Worm (Caenorhabditis elegans) whole organism, late embryonic: ENCODE measurements around the gene taf-12.
A peak's percentile ranks its signal among the peaks of the same experiment; 100 is the strongest.

Experiments used
- C08G9.2 ChIP-seq: sonication (generic microtip); optimal IDR thresholded peaks from 2 replicates; lab custom pipeline; 2016; ENCODE audit warnings: mild to moderate bottlenecking, missing genetic modification characterization, moderate library complexity, missing compliant biosample characterization
- F13H6.1 ChIP-seq: sonication (generic microtip); optimal IDR thresholded peaks from 2 replicates; lab custom pipeline; 2016; ENCODE audit warnings: missing genetic modification characterization, missing compliant biosample characterization
- K02D7.2 ChIP-seq: sonication (generic microtip); optimal IDR thresholded peaks from 2 replicates; lab custom pipeline; 2017; ENCODE audit warnings: mild to moderate bottlenecking, missing genetic modification characterization, missing compliant biosample characterization
- K09A11.1 ChIP-seq: sonication (generic microtip); optimal IDR thresholded peaks from 2 replicates; lab custom pipeline; 2017; ENCODE audit warnings: antibody characterized with exemption, mild to moderate bottlenecking, missing genetic modification characterization, missing compliant biosample characterization; ENCODE audit not compliant: insufficient read depth
- Y22D7AL.16 ChIP-seq: sonication (generic microtip); optimal IDR thresholded peaks from 2 replicates; lab custom pipeline; 2016; ENCODE audit warnings: missing genetic modification characterization, missing compliant biosample characterization
- ahr-1 ChIP-seq: sonication (generic microtip); optimal IDR thresholded peaks from 2 replicates; lab custom pipeline; 2016; ENCODE audit warnings: missing genetic modification characterization, missing compliant biosample characterization
- ceh-14 ChIP-seq: sonication (generic microtip); optimal IDR thresholded peaks from 2 replicates; lab custom pipeline; 2016; ENCODE audit warnings: missing genotype, missing genetic modification characterization, missing compliant biosample characterization
- ceh-18 ChIP-seq: sonication (generic microtip); optimal IDR thresholded peaks from 2 replicates; lab custom pipeline; 2016; ENCODE audit warnings: missing genetic modification characterization, missing compliant biosample characterization
- ceh-19 ChIP-seq: fragments of 200-800 bp; sonication (Bioruptor generic); optimal IDR thresholded peaks from 2 replicates; lab custom pipeline; 2018; ENCODE audit warnings: mild to moderate bottlenecking, missing genetic modification characterization, missing compliant biosample characterization
- ceh-2 ChIP-seq: sonication (generic microtip); optimal IDR thresholded peaks from 2 replicates; lab custom pipeline; 2016; ENCODE audit warnings: missing genotype, missing genetic modification characterization, missing compliant biosample characterization
- ceh-22 ChIP-seq: sonication (generic microtip); optimal IDR thresholded peaks from 2 replicates; lab custom pipeline; 2017; ENCODE audit warnings: missing biosample characterization, missing genetic modification characterization
- ceh-24 ChIP-seq: sonication (generic microtip); optimal IDR thresholded peaks from 2 replicates; lab custom pipeline; 2016; ENCODE audit warnings: mild to moderate bottlenecking, missing genetic modification characterization, missing compliant biosample characterization
- ceh-30 ChIP-seq: fragments of 150-350 bp; optimal IDR thresholded peaks from 2 replicates; lab custom pipeline; 2014; ENCODE audit warnings: missing biosample characterization, missing genetic modification characterization
- ceh-31 ChIP-seq: sonication (generic microtip); optimal IDR thresholded peaks from 2 replicates; lab custom pipeline; 2016; ENCODE audit warnings: missing genetic modification characterization, missing compliant biosample characterization
- ceh-34 ChIP-seq: sonication (generic microtip); optimal IDR thresholded peaks from 2 replicates; lab custom pipeline; 2016; ENCODE audit warnings: mild to moderate bottlenecking, missing genetic modification characterization, missing compliant biosample characterization
- ceh-45 ChIP-seq: fragments of 200-800 bp; sonication (Bioruptor generic); IDR thresholded peaks from 2 replicates; pipeline ENCODE4 v1.3.6; 2022; ENCODE audit warnings: missing genetic modification reagents, missing genetic modification characterization, missing compliant biosample characterization
- ceh-48 ChIP-seq: sonication (generic microtip); optimal IDR thresholded peaks from 2 replicates; lab custom pipeline; 2016; ENCODE audit warnings: missing genetic modification characterization, inconsistent platforms, missing compliant biosample characterization
- ceh-6 ChIP-seq: fragments of 200-800 bp; sonication (Bioruptor generic); optimal IDR thresholded peaks from 2 replicates; lab custom pipeline; 2018; ENCODE audit warnings: mild to moderate bottlenecking, missing genetic modification characterization, missing compliant biosample characterization
- ceh-9 ChIP-seq: sonication (generic microtip); optimal IDR thresholded peaks from 2 replicates; lab custom pipeline; 2016; ENCODE audit warnings: mild to moderate bottlenecking, missing genetic modification characterization, inconsistent platforms, missing compliant biosample characterization
- che-1 ChIP-seq: sonication (generic microtip); optimal IDR thresholded peaks from 2 replicates; lab custom pipeline; 2016; ENCODE audit warnings: mild to moderate bottlenecking, missing genetic modification characterization, missing compliant biosample characterization
- dmd-4 ChIP-seq: sonication (generic microtip); optimal IDR thresholded peaks from 2 replicates; lab custom pipeline; 2016; ENCODE audit warnings: borderline replicate concordance, missing genetic modification characterization, missing compliant biosample characterization
- elt-2 ChIP-seq: sonication (generic microtip); optimal IDR thresholded peaks from 2 replicates; lab custom pipeline; 2016; ENCODE audit warnings: missing genetic modification reagents, missing genetic modification characterization, missing compliant biosample characterization
- elt-4 ChIP-seq: sonication (generic microtip); optimal IDR thresholded peaks from 2 replicates; lab custom pipeline; 2016; ENCODE audit warnings: missing genetic modification characterization, missing compliant biosample characterization
- ets-4 ChIP-seq: sonication (generic microtip); optimal IDR thresholded peaks from 2 replicates; lab custom pipeline; 2016; ENCODE audit warnings: missing genetic modification characterization, missing compliant biosample characterization
- gmeb-2 ChIP-seq: sonication (generic microtip); optimal IDR thresholded peaks from 2 replicates; lab custom pipeline; 2016; ENCODE audit warnings: missing genetic modification characterization, inconsistent platforms, missing compliant biosample characterization
- hlh-15 ChIP-seq: sonication (generic microtip); optimal IDR thresholded peaks from 2 replicates; lab custom pipeline; 2016; ENCODE audit warnings: missing genetic modification characterization, missing compliant biosample characterization
- hlh-30 ChIP-seq: sonication (generic microtip); optimal IDR thresholded peaks from 2 replicates; lab custom pipeline; 2017; ENCODE audit warnings: antibody characterized with exemption, missing genetic modification characterization, missing compliant biosample characterization; ENCODE audit not compliant: insufficient read depth
- hlh-8 ChIP-seq: sonication (generic microtip); optimal IDR thresholded peaks from 2 replicates; lab custom pipeline; 2016; ENCODE audit warnings: missing genotype, missing genetic modification characterization, missing compliant biosample characterization
- lim-6 ChIP-seq: sonication (generic microtip); optimal IDR thresholded peaks from 2 replicates; lab custom pipeline; 2016; ENCODE audit warnings: missing genetic modification characterization, missing compliant biosample characterization
- madf-2 ChIP-seq: sonication (generic microtip); optimal IDR thresholded peaks from 2 replicates; lab custom pipeline; 2017; ENCODE audit warnings: missing genetic modification characterization, missing compliant biosample characterization
- nhr-11 ChIP-seq: fragments of 150-350 bp; optimal IDR thresholded peaks from 2 replicates; lab custom pipeline; 2014; ENCODE audit warnings: missing biosample characterization, missing genetic modification characterization
- nhr-232 ChIP-seq: sonication (generic microtip); optimal IDR thresholded peaks from 2 replicates; lab custom pipeline; 2016; ENCODE audit warnings: missing genetic modification characterization, missing compliant biosample characterization
- npax-4 ChIP-seq: sonication (generic microtip); optimal IDR thresholded peaks from 2 replicates; lab custom pipeline; 2016; ENCODE audit warnings: missing genetic modification characterization, missing compliant biosample characterization
- odd-2 ChIP-seq: sonication (generic microtip); optimal IDR thresholded peaks from 2 replicates; lab custom pipeline; 2017; ENCODE audit warnings: antibody characterized with exemption, mild to moderate bottlenecking, missing genetic modification characterization, missing compliant biosample characterization
- pag-3 ChIP-seq: sonication (generic microtip); optimal IDR thresholded peaks from 2 replicates; lab custom pipeline; 2016; ENCODE audit warnings: missing compliant biosample characterization, missing genetic modification characterization, borderline replicate concordance
- pax-1 ChIP-seq: fragments of 150-350 bp; optimal IDR thresholded peaks from 2 replicates; lab custom pipeline; 2014; ENCODE audit warnings: missing biosample characterization, missing genetic modification characterization
- pha-2 ChIP-seq: sonication (generic microtip); optimal IDR thresholded peaks from 2 replicates; lab custom pipeline; 2017; ENCODE audit warnings: mild to moderate bottlenecking, missing genetic modification characterization, missing compliant biosample characterization
- pha-4 ChIP-seq: fragments of 150-350 bp; optimal IDR thresholded peaks from 2 replicates; lab custom pipeline; 2018; ENCODE audit warnings: missing biosample characterization, missing genetic modification reagents, missing genetic modification characterization
- pqm-1 ChIP-seq: sonication (generic microtip); optimal IDR thresholded peaks from 2 replicates; lab custom pipeline; 2016; ENCODE audit warnings: missing genetic modification characterization, missing compliant biosample characterization
- pros-1 ChIP-seq: fragments of 150-350 bp; optimal IDR thresholded peaks from 2 replicates; lab custom pipeline; 2014; ENCODE audit warnings: missing biosample characterization, missing genetic modification reagents, missing genetic modification characterization
- ref-2 ChIP-seq: sonication (generic microtip); optimal IDR thresholded peaks from 2 replicates; lab custom pipeline; 2016; ENCODE audit warnings: missing genetic modification characterization, missing compliant biosample characterization
- rnt-1 ChIP-seq: sonication (generic microtip); optimal IDR thresholded peaks from 2 replicates; lab custom pipeline; 2016; ENCODE audit warnings: missing genetic modification characterization, missing compliant biosample characterization
- sdc-2 ChIP-seq: sonication (generic microtip); optimal IDR thresholded peaks from 2 replicates; lab custom pipeline; 2016; ENCODE audit warnings: missing genotype, missing genetic modification characterization, missing compliant biosample characterization
- syd-9 ChIP-seq: sonication (generic microtip); optimal IDR thresholded peaks from 2 replicates; lab custom pipeline; 2016; ENCODE audit warnings: mild to moderate bottlenecking, missing genetic modification characterization, moderate library complexity, missing compliant biosample characterization
- tbx-2 ChIP-seq: sonication (generic microtip); optimal IDR thresholded peaks from 2 replicates; lab custom pipeline; 2016; ENCODE audit warnings: missing genetic modification characterization, missing compliant biosample characterization
- tbx-7 ChIP-seq: sonication (generic microtip); optimal IDR thresholded peaks from 2 replicates; lab custom pipeline; 2016; ENCODE audit warnings: missing genotype, missing genetic modification characterization, missing compliant biosample characterization
- unc-3 ChIP-seq, 2 experiments: fragments of 200-800 bp in 1 of 2; sonication (Bioruptor generic) in 1 of 2; sonication (generic microtip) in 1 of 2; conservative IDR thresholded peaks in 1 of 2; optimal IDR thresholded peaks in 1 of 2; 2 replicates each; pipeline versions ENCODE4 v1.3.6 to Lab custom; 2016 to 2022; ENCODE audit warnings: missing compliant biosample characterization in 2 of 2, missing genetic modification characterization in 2 of 2, missing genetic modification reagents in 1 of 2
- unc-42 ChIP-seq: sonication (generic microtip); optimal IDR thresholded peaks from 2 replicates; lab custom pipeline; 2016; ENCODE audit warnings: missing genotype, missing genetic modification characterization, missing compliant biosample characterization
- unc-55 ChIP-seq: sonication (generic microtip); optimal IDR thresholded peaks from 2 replicates; lab custom pipeline; 2017; ENCODE audit warnings: missing biosample characterization, missing genetic modification reagents, missing genetic modification characterization
- unc-86 ChIP-seq: sonication (generic microtip); optimal IDR thresholded peaks from 2 replicates; lab custom pipeline; 2016; ENCODE audit warnings: missing genetic modification characterization, missing compliant biosample characterization
- zip-5 ChIP-seq: sonication (generic microtip); optimal IDR thresholded peaks from 2 replicates; lab custom pipeline; 2016; ENCODE audit warnings: missing genetic modification characterization, missing compliant biosample characterization
- ztf-16 ChIP-seq: sonication (generic microtip); optimal IDR thresholded peaks from 2 replicates; lab custom pipeline; 2017; ENCODE audit warnings: missing genetic modification characterization, missing compliant biosample characterization

taf-12 gene

DNA sequence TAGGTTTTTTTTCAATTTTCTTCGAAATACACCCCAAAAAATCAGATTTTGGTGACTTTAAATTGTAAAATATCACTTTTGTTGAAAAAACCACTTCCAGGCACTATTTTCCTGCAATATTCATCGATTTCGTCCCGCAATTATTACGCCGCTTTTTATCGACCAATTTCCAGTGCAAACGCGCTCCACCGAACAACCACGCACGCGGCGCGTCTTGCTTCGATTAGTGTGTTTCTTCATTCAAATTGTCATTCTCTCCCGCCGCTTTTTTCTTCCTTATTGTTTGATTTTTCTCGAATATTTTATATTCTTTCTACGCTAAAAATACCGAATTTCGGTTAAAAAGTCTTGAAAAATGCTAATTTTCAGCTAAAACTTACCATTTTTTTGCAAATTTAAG, 43.4 kb downstream of the taf-12 start (continued):
- no peak for TF ChIP-seq ceh-14 (tag; lab: Kevin White, UChicago)
- TF ChIP-seq che-1, result no peak
- TF ChIP-seq syd-9 (tag; lab: Kevin White, UChicago), result no peak
- no peak for TF ChIP-seq elt-4 (tag; lab: Kevin White, UChicago)
- TF ChIP-seq K02D7.2 (tag; lab: Kevin White, UChicago), result no peak
- TF ChIP-seq dmd-4, result no peak
- peak; percentile 48 for TF ChIP-seq rnt-1
- TF ChIP-seq pha-2 (tag; lab: Kevin White, UChicago), result no peak
- no peak for TF ChIP-seq ahr-1 (tag; lab: Kevin White, UChicago)
- TF ChIP-seq ceh-45 (GFP tag; lab: Robert Waterston, UW), result no peak
- TF ChIP-seq pros-1 (tag; lab: Kevin White, UChicago), result no peak
- peak; percentile 80 for TF ChIP-seq ceh-31 (tag; lab: Kevin White, UChicago)
- peak; percentile 23 for TF ChIP-seq ceh-34 (tag; lab: Kevin White, UChicago)
- no peak for TF ChIP-seq odd-2 (tag; lab: Kevin White, UChicago)
- TF ChIP-seq npax-4 (tag; lab: Kevin White, UChicago), result no peak
- peak; percentile 40 for TF ChIP-seq unc-55
- TF ChIP-seq ztf-16, result no peak
- TF ChIP-seq ceh-48 (tag; lab: Kevin White, UChicago), result peak; percentile 98
- no peak for TF ChIP-seq pag-3
- TF ChIP-seq C08G9.2 (tag; lab: Kevin White, UChicago), result peak; percentile 3
- no peak for TF ChIP-seq nhr-11 (tag; lab: Kevin White, UChicago)
- no peak for TF ChIP-seq pha-4 (tag; lab: Kevin White, UChicago)
- TF ChIP-seq nhr-232 (tag; lab: Kevin White, UChicago), result no peak
- TF ChIP-seq ceh-24 (tag; lab: Kevin White, UChicago), result no peak
- TF ChIP-seq ceh-6 (GFP tag; lab: Kevin White, UChicago), result no peak
- TF ChIP-seq hlh-30, result peak; percentile 83
- no peak for TF ChIP-seq lim-6 (tag; lab: Kevin White, UChicago)
- TF ChIP-seq K09A11.1 (tag; lab: Kevin White, UChicago), result no peak
- TF ChIP-seq unc-86 (tag; lab: Kevin White, UChicago), result no peak
- no peak for TF ChIP-seq Y22D7AL.16 (tag; lab: Kevin White, UChicago)
- no peak for TF ChIP-seq ceh-19 (GFP tag; lab: Kevin White, UChicago)
- TF ChIP-seq pqm-1 (tag; lab: Kevin White, UChicago), result no peak
- TF ChIP-seq ceh-18 (tag; lab: Kevin White, UChicago), result peak; percentile 34
- TF ChIP-seq ets-4 (tag; lab: Kevin White, UChicago), result peak; percentile 35
- no peak for TF ChIP-seq tbx-7 (tag; lab: Kevin White, UChicago)
- TF ChIP-seq ceh-9 (tag; lab: Kevin White, UChicago), result no peak
- TF ChIP-seq unc-42 (tag; lab: Kevin White, UChicago), result peak; percentile 58
- no peak for TF ChIP-seq ceh-22 (tag; lab: Kevin White, UChicago)
- no peak for TF ChIP-seq gmeb-2 (tag; lab: Kevin White, UChicago)
- TF ChIP-seq elt-2, result no peak
- no peak for TF ChIP-seq F13H6.1 (tag; lab: Kevin White, UChicago)
- TF ChIP-seq zip-5 (tag; lab: Kevin White, UChicago), result no peak
- peak; percentile 39 for TF ChIP-seq tbx-2 (tag; lab: Kevin White, UChicago)
- TF ChIP-seq sdc-2 (tag; lab: Kevin White, UChicago), result no peak
- no peak for TF ChIP-seq unc-3 (GFP tag; conservative IDR thresholded peaks at IDR 0.05; lab: Robert Waterston, UW)
- no peak for TF ChIP-seq unc-3 (tag; optimal IDR thresholded peaks at IDR 0.05; lab: Kevin White, UChicago)
- no peak for TF ChIP-seq ceh-30
- TF ChIP-seq madf-2 (tag; lab: Kevin White, UChicago), result no peak
- TF ChIP-seq ref-2 (tag; lab: Kevin White, UChicago), result no peak
- TF ChIP-seq pax-1, result peak; percentile 51
- TF ChIP-seq hlh-8 (tag; lab: Kevin White, UChicago), result no peak
- TF ChIP-seq hlh-15 (tag; lab: Kevin White, UChicago), result no peak
- peak; percentile 26 for TF ChIP-seq ceh-2 (tag; lab: Kevin White, UChicago)
